Worm (Caenorhabditis elegans): Measurements from ENCODE around the gene ift-81.

ift-81 gene

DNA sequence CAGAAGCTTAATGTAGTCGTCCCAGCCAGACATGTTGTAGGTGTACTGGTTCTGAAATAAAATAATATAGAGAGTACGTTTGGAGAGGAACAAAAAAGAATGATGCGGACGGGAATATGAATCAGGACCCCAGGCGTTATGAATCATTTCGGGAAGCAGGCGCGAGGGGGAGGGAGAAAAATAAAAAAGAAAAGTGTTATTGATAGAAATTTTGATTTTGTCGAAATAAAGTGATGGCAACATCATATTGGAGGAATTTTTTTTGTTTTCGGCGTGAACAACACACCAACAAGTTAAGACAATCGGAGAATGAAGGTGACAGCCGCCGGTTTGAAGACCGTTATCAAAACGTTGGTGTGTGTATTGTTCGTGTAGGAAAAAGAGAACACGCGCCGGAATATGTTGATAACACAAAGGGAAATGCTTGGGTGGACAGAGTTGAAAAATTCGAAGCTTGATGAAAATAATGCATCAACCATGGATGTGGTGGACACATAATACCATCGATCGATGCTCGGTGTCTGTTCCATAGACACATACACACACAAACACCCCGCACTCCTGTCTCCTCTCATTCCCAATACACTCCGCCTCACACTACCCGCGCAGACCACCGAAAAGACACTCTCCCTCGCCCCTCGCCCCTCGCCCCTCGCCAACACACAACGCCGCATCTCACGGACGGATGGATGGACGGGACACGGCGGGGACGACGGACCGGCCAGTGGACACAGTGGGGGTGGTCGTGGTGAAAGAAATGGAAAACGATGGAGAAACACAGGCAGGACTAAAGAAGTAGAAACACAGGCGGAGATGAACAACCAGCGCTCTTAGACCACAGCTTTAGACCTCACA, 55.9 kb downstream of the ift-81 start, which contains the start of gene pfn-2 (continued):
- TF ChIP-seq F37D6.2 (tag; optimal IDR thresholded peaks at IDR 0.05) (no peak), lin-1 (GFP tag; IDR thresholded peaks at IDR 0.05) (no peak), lin-29 (GFP tag; IDR thresholded peaks at IDR 0.05) (peak; percentile 40; the same call in 1 of the 2 replicates), skn-1 (tag; optimal IDR thresholded peaks at IDR 0.05) (no peak), Y5F2A.4 (GFP tag; optimal IDR thresholded peaks at IDR 0.05) (no peak), F44E2.7 (GFP tag; IDR thresholded peaks at IDR 0.05) (no peak), nhr-25 (tag; optimal IDR thresholded peaks at IDR 0.05; ENCODE audit: borderline replicate concordance, insufficient read depth) (no peak), duxl-1 (tag; optimal IDR thresholded peaks at IDR 0.05; ENCODE audit: poor library complexity) (no peak), mxl-3 (GFP tag; optimal IDR thresholded peaks at IDR 0.05) (peak; percentile 85), ztf-11 (tag; optimal IDR thresholded peaks at IDR 0.05) (no peak), lin-15B (tag; optimal IDR thresholded peaks at IDR 0.05) (no peak), dmd-9 (GFP tag; IDR thresholded peaks at IDR 0.05) (0 out of 2 replicates have a peak, but pooled peaks have one; percentile 32), zfp-2 (tag; optimal IDR thresholded peaks at IDR 0.05) (no peak), dpl-1 (GFP tag; optimal IDR thresholded peaks at IDR 0.05) (no peak), hlh-11 (tag; optimal IDR thresholded peaks at IDR 0.05) (peak; percentile 63), D1046.2 (GFP tag; IDR thresholded peaks at IDR 0.05) (no peak), hif-1 (tag; optimal IDR thresholded peaks at IDR 0.05) (peak in 1 of 2 experiments; percentile 32), zag-1 (tag; optimal IDR thresholded peaks at IDR 0.05) (no peak), mdt-29 (GFP tag; IDR thresholded peaks at IDR 0.05) (no peak), F49E8.2 (tag; optimal IDR thresholded peaks at IDR 0.05; ENCODE audit: borderline replicate concordance) (no peak), Y105C5A.15 (GFP tag; IDR thresholded peaks at IDR 0.05) (no peak), dve-1 (tag; optimal IDR thresholded peaks at IDR 0.05; ENCODE audit: insufficient read depth) (peak; percentile 19), mes-2 (tag; optimal IDR thresholded peaks at IDR 0.05; ENCODE audit: poor library complexity, severe bottlenecking) (peak; percentile 31), lsy-2 (tag; optimal IDR thresholded peaks at IDR 0.05) (peak in 1 of 2 experiments; percentile 14), nhr-111 (GFP tag; optimal IDR thresholded peaks at IDR 0.05) (peak; percentile 14), nhr-28 (tag; optimal IDR thresholded peaks at IDR 0.05) (peak; percentile 38), ama-1 (optimal IDR thresholded peaks at IDR 0.05) (no peak), snpc-1.2 (GFP tag; IDR thresholded peaks at IDR 0.05) (no peak), daf-8 (GFP tag; IDR thresholded peaks at IDR 0.05) (no peak), arid-1 (GFP tag; conservative IDR thresholded peaks at IDR 0.05) (no peak), aha-1 (tag) (peak; percentile 98), rbr-2 (tag; optimal IDR thresholded peaks at IDR 0.05) (peak; percentile 47), ces-1 (GFP tag; optimal IDR thresholded peaks at IDR 0.05) (no peak), cey-2 (tag; optimal IDR thresholded peaks at IDR 0.05; ENCODE audit: borderline replicate concordance, insufficient read depth) (no peak), pha-4 (GFP tag; IDR thresholded peaks at IDR 0.05) (peak; percentile 5; the same call in 1 of the 2 replicates), pha-4 (tag; optimal IDR thresholded peaks at IDR 0.05) (no peak)

DNA sequence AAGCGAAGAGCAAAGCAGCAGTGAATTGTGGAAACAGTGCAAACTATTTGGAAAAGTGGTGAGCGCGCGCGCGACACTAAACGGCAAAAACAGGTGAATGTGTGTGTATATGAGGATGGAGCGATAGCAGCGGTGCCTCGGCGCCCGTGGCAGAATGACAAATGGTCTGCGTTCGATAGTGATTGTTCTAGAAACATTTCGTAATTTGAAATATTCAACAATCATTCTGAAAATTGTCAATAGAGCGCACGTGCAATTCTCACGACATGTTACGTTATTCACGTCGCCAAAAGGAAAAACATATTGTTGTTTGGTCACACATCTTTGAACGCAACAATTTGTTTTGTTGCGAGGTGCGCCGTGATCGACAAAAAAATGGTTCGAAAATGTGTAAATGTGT, 56.9 kb downstream of the ift-81 start:
- TF ChIP-seq hlh-30 (tag; optimal IDR thresholded peaks at IDR 0.05; ENCODE audit: insufficient read depth) (peak; percentile 77), nhr-111 (GFP tag; optimal IDR thresholded peaks at IDR 0.05) (no peak), lin-39 (tag; optimal IDR thresholded peaks at IDR 0.05) (no peak), F10B5.3 (tag; optimal IDR thresholded peaks at IDR 0.05) (no peak), cey-2 (tag; optimal IDR thresholded peaks at IDR 0.05; ENCODE audit: borderline replicate concordance, insufficient read depth) (no peak), daf-19 (GFP tag; conservative IDR thresholded peaks at IDR 0.05) (no peak), fkh-10 (GFP tag; optimal IDR thresholded peaks at IDR 0.05) (no peak), zfp-3 (GFP tag; conservative IDR thresholded peaks at IDR 0.05) (no peak), nhr-25 (tag; optimal IDR thresholded peaks at IDR 0.05; ENCODE audit: borderline replicate concordance, insufficient read depth) (no peak), Y5F2A.4 (GFP tag; optimal IDR thresholded peaks at IDR 0.05) (no peak), D1046.2 (GFP tag; IDR thresholded peaks at IDR 0.05) (no peak), fos-1 (tag; optimal IDR thresholded peaks at IDR 0.05) (no peak), mes-2 (tag; optimal IDR thresholded peaks at IDR 0.05; ENCODE audit: poor library complexity, severe bottlenecking) (no peak), madf-5 (GFP tag; IDR thresholded peaks at IDR 0.05) (no peak), nhr-41 (GFP tag; IDR thresholded peaks at IDR 0.05) (no peak), ZK546.5 (tag; optimal IDR thresholded peaks at IDR 0.05) (no peak), mdl-1 (tag; optimal IDR thresholded peaks at IDR 0.05) (peak in 1 of 2 experiments; percentile 4), dmd-6 (GFP tag; IDR thresholded peaks at IDR 0.05) (peak; percentile 57)

Measured in whole organism, L4 larva.